Worm (Caenorhabditis elegans): Measurements from ENCODE around the gene npr-32.

The npr-32 gene

DNA sequence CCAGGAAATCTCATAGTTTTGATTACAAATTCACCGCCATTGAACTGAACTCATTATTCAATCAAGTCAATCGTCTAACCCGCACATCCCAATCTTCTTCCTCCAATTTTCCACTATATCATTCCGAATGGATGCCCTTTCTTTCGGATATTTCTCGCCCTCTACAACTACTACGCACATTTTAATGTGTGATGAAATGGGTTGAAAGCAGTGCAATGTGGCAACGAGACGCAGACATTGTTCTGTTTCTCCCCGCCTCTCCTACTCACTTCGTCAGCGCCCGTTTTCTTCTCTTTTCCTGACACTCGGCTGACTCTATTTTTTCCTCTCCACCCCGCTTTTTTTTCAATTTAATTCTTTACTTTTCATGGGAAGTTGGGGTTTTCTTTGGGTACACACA is 37.8 kb upstream of the npr-32 start (continued):
- TF ChIP-seq lsy-2 (tag; optimal IDR thresholded peaks at IDR 0.05) (peak in 1 of 2 experiments; percentile 23), lin-13 (GFP tag; optimal IDR thresholded peaks at IDR 0.05) (peak; percentile 13), nhr-25 (tag; optimal IDR thresholded peaks at IDR 0.05; ENCODE audit: borderline replicate concordance, insufficient read depth) (no peak), skn-1 (tag; optimal IDR thresholded peaks at IDR 0.05) (no peak), unc-130 (GFP tag; optimal IDR thresholded peaks at IDR 0.05) (no peak), nhr-237 (tag; optimal IDR thresholded peaks at IDR 0.05) (no peak), madf-9 (GFP tag; conservative IDR thresholded peaks at IDR 0.05) (no peak), Y48G9A.11 (GFP tag; IDR thresholded peaks at IDR 0.05) (no peak), unc-62 (GFP tag; optimal IDR thresholded peaks at IDR 0.05 in 1 of 2) (peak in 1 of 2 experiments; percentile 97), unc-62 (tag; optimal IDR thresholded peaks at IDR 0.05) (no peak), set-16 (GFP tag; IDR thresholded peaks at IDR 0.05) (no peak), ceh-20 (GFP tag; IDR thresholded peaks at IDR 0.05) (no peak), hlh-11 (tag; optimal IDR thresholded peaks at IDR 0.05) (peak; percentile 47), lim-7 (GFP tag; IDR thresholded peaks at IDR 0.05) (no peak)

DNA sequence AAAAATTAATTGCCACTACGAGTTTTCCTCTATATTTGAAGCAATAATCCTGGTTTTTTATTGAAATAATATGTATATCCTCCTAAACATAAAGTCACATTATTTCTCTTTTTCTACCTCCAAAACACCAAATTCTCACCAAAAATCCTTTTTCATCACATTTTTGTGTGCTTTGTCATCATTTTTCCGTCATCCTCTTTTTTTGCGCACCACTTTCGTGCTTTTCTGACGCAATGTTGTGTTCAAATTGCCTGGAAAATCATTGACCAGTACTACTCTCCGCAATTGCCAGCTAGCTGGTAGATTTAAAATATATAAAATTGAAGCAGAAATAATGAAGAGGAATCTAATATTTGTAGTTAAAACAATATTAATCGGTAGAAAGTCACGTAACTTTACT is 37.2 kb upstream of the npr-32 start:
- TF ChIP-seq unc-39 (tag; optimal IDR thresholded peaks at IDR 0.05) (no peak), duxl-1 (tag; optimal IDR thresholded peaks at IDR 0.05; ENCODE audit: poor library complexity) (no peak), nhr-28 (tag; optimal IDR thresholded peaks at IDR 0.05) (no peak), gei-8 (GFP tag; optimal IDR thresholded peaks at IDR 0.05) (no peak), F10B5.3 (tag; optimal IDR thresholded peaks at IDR 0.05) (no peak), spr-3 (GFP tag; optimal IDR thresholded peaks at IDR 0.05) (no peak), R02D3.7 (tag; optimal IDR thresholded peaks at IDR 0.05) (no peak), unc-62 (GFP tag; optimal IDR thresholded peaks at IDR 0.05 in 1 of 2) (no peak), unc-62 (tag; optimal IDR thresholded peaks at IDR 0.05) (no peak), lsy-2 (tag; optimal IDR thresholded peaks at IDR 0.05) (no peak), nhr-77 (tag; optimal IDR thresholded peaks at IDR 0.05) (no peak), hif-1 (tag; optimal IDR thresholded peaks at IDR 0.05) (no peak), ces-1 (GFP tag; optimal IDR thresholded peaks at IDR 0.05) (no peak), dmd-6 (GFP tag; IDR thresholded peaks at IDR 0.05) (no peak), cey-2 (tag; optimal IDR thresholded peaks at IDR 0.05; ENCODE audit: borderline replicate concordance, insufficient read depth) (no peak), pha-4 (GFP tag; IDR thresholded peaks at IDR 0.05) (no peak), pha-4 (tag; optimal IDR thresholded peaks at IDR 0.05) (no peak)

DNA sequence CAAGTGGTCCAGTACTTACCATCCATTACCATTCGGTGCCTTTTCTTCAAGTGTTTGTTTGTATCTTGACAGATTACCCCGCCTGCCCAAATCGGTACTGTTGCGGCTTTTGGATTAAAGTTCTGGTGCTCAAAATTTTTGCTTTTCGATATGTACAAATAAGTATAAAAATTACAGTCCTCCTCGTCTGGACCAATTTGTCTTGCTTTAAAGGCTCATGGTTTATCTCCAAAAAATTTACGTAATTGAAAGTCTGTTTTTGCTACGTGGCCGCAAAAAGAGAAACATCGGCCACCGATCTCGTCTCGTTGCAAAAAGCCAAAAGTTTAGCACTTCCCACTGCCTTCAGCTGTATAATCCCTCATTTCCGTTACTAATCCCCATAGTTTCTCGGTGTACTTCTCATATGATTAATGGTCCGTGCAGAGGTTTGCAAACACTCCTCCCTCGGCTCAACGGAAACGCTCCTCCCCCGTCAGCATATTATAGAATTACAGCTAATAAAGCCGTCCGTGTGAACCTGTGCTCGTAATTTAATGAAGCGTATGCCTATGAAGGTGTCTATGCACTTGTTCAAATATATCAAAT is 36.5 kb upstream of the npr-32 start:
- TF ChIP-seq D1046.2 (GFP tag; IDR thresholded peaks at IDR 0.05) (no peak), egl-43 (GFP tag; IDR thresholded peaks at IDR 0.05) (0 out of 2 replicates have a peak, but pooled peaks have one; percentile 29), unc-62 (GFP tag; optimal IDR thresholded peaks at IDR 0.05 in 1 of 2) (peak in 1 of 2 experiments; percentile 96), unc-62 (tag; optimal IDR thresholded peaks at IDR 0.05) (no peak)

DNA sequence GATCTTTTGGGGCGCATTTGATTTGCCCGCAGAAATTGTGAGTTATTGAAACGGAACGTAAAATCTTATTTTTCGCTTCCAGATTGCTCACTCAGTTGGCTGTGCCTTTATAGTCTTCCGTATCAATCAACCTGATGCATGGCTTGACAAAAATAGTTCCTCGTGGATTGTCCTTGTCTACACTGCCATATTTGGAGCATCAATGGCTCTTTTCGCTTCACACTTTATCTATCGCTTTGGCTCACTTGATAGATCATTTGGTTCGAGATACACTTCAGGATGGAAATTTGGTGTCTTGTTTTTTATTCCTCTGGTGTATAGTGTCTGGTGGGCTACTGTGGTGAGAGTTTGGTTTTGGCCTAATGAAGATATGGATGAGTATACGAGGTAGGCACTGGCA is 34.9 kb upstream of the npr-32 start:
- TF ChIP-seq aha-1 (tag) (peak; percentile 96), ces-1 (GFP tag; optimal IDR thresholded peaks at IDR 0.05) (no peak)

DNA sequence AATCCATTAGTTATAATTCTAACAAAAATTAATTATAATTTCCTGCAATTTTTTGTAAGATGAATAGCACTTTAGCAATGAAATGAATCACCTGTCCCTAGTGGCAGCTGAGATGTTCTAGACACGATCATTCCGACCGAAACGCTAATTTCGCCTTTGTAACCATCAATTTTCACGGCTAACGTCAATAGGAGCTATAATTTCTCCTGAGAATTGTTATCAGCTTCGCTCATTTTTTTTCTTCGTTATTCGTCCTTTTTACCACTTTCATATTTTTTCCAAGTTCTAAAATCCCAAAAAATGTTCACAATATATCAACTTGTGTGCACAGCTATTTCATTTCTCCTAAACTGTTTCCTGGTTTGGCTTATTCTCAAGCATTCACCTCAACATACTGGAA is 34.4 kb upstream of the npr-32 start, which contains the start of gene str-187:
Gene str-187 (plus strand): TSS at position 301 of the 400 bp plus-strand sequence.
- no peak for TF ChIP-seq lin-39 (tag; optimal IDR thresholded peaks at IDR 0.05)
- no peak for TF ChIP-seq nhr-28 (tag; optimal IDR thresholded peaks at IDR 0.05)
- TF ChIP-seq snpc-1.2 (GFP tag; IDR thresholded peaks at IDR 0.05) = no peak
- TF ChIP-seq dve-1 (tag; optimal IDR thresholded peaks at IDR 0.05; ENCODE audit: insufficient read depth) = no peak
- no peak for TF ChIP-seq ceh-82 (tag; optimal IDR thresholded peaks at IDR 0.05)
- no peak for TF ChIP-seq F49E8.2 (tag; optimal IDR thresholded peaks at IDR 0.05; ENCODE audit: borderline replicate concordance)
- TF ChIP-seq dmd-9 (GFP tag; IDR thresholded peaks at IDR 0.05) = no peak
- no peak for TF ChIP-seq D1046.2 (GFP tag; IDR thresholded peaks at IDR 0.05)
- no peak for TF ChIP-seq unc-62 (GFP tag; optimal IDR thresholded peaks at IDR 0.05 in 1 of 2)
- no peak for TF ChIP-seq unc-62 (tag; optimal IDR thresholded peaks at IDR 0.05)
- TF ChIP-seq aly-2 (tag; optimal IDR thresholded peaks at IDR 0.05) = no peak
- no peak for TF ChIP-seq nhr-42 (GFP tag; IDR thresholded peaks at IDR 0.05)
- TF ChIP-seq lim-7 (GFP tag; IDR thresholded peaks at IDR 0.05) = no peak
- TF ChIP-seq Y5F2A.4 (GFP tag; optimal IDR thresholded peaks at IDR 0.05) = no peak
- TF ChIP-seq rbr-2 (tag; optimal IDR thresholded peaks at IDR 0.05) = no peak
- TF ChIP-seq lsy-2 (tag; optimal IDR thresholded peaks at IDR 0.05) = no peak
- no peak for TF ChIP-seq ceh-44 (GFP tag; IDR thresholded peaks at IDR 0.05)
- TF ChIP-seq saeg-2 (GFP tag; IDR thresholded peaks at IDR 0.05) = no peak
- no peak for TF ChIP-seq nhr-237 (tag; optimal IDR thresholded peaks at IDR 0.05)

Data from whole organism, L4 larva.